Worm (Caenorhabditis elegans): ENCODE data around the gene sri-73.

Gene sri-73

DNA sequence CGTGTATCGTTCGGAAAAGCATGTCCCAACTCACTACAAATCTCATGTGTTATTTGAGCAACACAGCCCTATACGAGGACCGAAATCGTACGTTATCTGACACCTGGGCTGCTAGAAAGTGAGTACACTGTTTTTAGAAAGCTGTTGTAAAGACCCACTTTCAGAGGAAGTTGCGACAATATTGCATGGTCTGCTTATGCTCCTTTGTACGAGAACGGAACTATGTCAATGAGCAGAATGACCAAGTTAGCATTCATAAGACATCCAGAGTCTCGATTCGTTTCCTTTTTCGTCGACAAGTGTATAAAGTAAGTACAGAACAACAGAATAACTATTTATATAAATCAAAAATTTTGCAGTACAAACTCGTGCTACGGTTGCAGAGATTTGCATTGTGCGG is 11.0 kb upstream of the sri-73 start:
- TF ChIP-seq sma-3 (GFP tag; optimal IDR thresholded peaks at IDR 0.05) (no peak), nhr-6 (tag; optimal IDR thresholded peaks at IDR 0.05) (no peak), unc-55 (GFP tag; optimal IDR thresholded peaks at IDR 0.05) (no peak), nhr-23 (tag; optimal IDR thresholded peaks at IDR 0.05) (no peak), elt-3 (tag; optimal IDR thresholded peaks at IDR 0.05) (no peak), ZK546.5 (tag; optimal IDR thresholded peaks at IDR 0.05) (no peak)

DNA sequence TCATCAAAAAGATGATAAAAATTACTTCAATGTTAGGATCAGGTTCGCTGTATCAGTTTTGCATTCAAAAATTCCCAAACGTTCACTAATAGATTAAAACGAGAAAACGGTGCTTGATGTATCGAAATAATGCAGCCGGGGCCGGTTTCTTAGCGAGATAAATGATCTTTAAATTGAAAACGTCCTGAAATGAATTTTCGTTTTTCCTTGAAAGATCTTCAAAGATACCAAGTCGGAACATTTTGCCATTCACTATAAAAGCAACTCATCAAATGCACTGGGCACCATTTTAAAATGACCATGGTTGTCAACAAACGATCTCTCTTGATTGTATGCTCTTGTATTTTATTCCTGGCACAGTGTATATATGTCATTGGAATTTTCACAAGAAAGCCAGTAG is 10.2 kb upstream of the sri-73 start, which contains the start of gene K06H6.5:
Gene K06H6.5, plus strand, starts transcription at position 301 of the 400 bp plus-strand sequence.
- TF ChIP-seq nhr-6 (tag; optimal IDR thresholded peaks at IDR 0.05) (no peak), alr-1 (tag; optimal IDR thresholded peaks at IDR 0.05) (no peak), lin-39 (tag; optimal IDR thresholded peaks at IDR 0.05) (no peak), blmp-1 (tag; optimal IDR thresholded peaks at IDR 0.05; ENCODE audit: insufficient read depth) (no peak), ceh-16 (tag; optimal IDR thresholded peaks at IDR 0.05) (no peak), aly-2 (tag; optimal IDR thresholded peaks at IDR 0.05) (no peak), nhr-12 (tag; optimal IDR thresholded peaks at IDR 0.05) (no peak), mbf-1 (tag; optimal IDR thresholded peaks at IDR 0.05) (no peak), crh-2 (tag; optimal IDR thresholded peaks at IDR 0.05) (no peak), Y55F3AM.14 (GFP tag; optimal IDR thresholded peaks at IDR 0.05) (no peak), nhr-23 (tag; optimal IDR thresholded peaks at IDR 0.05) (no peak), ztf-11 (tag; optimal IDR thresholded peaks at IDR 0.05) (no peak), lsy-2 (tag; optimal IDR thresholded peaks at IDR 0.05) (no peak), elt-3 (tag; optimal IDR thresholded peaks at IDR 0.05) (no peak), nhr-21 (tag; optimal IDR thresholded peaks at IDR 0.05) (no peak), elt-1 (tag; optimal IDR thresholded peaks at IDR 0.05) (no peak), unc-55 (GFP tag; optimal IDR thresholded peaks at IDR 0.05) (no peak), ztf-1 (GFP tag; conservative IDR thresholded peaks at IDR 0.05) (no peak), lin-13 (GFP tag; optimal IDR thresholded peaks at IDR 0.05) (no peak)

ce11 chrV:574639-575038 is 8.8 kb upstream of the sri-73 start, which contains the start of gene C14C6.13:
Gene C14C6.13 (minus strand): TSS chrV:574739.
- TF ChIP-seq ceh-16 (tag; optimal IDR thresholded peaks at IDR 0.05) (no peak), snpc-4 (tag; optimal IDR thresholded peaks at IDR 0.05) (no peak), Y55F3AM.14 (GFP tag; optimal IDR thresholded peaks at IDR 0.05) (no peak), nhr-11 (tag; optimal IDR thresholded peaks at IDR 0.05) (no peak)

- no peak for TF ChIP-seq sma-3 (GFP tag; optimal IDR thresholded peaks at IDR 0.05)
- TF ChIP-seq blmp-1 (tag; optimal IDR thresholded peaks at IDR 0.05; ENCODE audit: insufficient read depth) = no peak
- no peak for TF ChIP-seq aly-2 (tag; optimal IDR thresholded peaks at IDR 0.05)
- TF ChIP-seq nhr-129 (tag; optimal IDR thresholded peaks at IDR 0.05) = no peak
- TF ChIP-seq ztf-11 (tag; optimal IDR thresholded peaks at IDR 0.05) = no peak
- TF ChIP-seq unc-39 (tag; optimal IDR thresholded peaks at IDR 0.05) = no peak
- no peak for TF ChIP-seq mdl-1 (tag; optimal IDR thresholded peaks at IDR 0.05)
- TF ChIP-seq peb-1 (tag; optimal IDR thresholded peaks at IDR 0.05) = no peak
- no peak for TF ChIP-seq nhr-21 (tag; optimal IDR thresholded peaks at IDR 0.05)
- no peak for TF ChIP-seq nhr-25 (tag; optimal IDR thresholded peaks at IDR 0.05)
- TF ChIP-seq elt-3 (tag; optimal IDR thresholded peaks at IDR 0.05) = no peak
These were observed 2.2 kb upstream of the sri-73 start, which contains the start of gene sri-72 for ce11 chrV:568105-568504. Gene sri-72 (minus strand): TSS chrV:568205.

DNA sequence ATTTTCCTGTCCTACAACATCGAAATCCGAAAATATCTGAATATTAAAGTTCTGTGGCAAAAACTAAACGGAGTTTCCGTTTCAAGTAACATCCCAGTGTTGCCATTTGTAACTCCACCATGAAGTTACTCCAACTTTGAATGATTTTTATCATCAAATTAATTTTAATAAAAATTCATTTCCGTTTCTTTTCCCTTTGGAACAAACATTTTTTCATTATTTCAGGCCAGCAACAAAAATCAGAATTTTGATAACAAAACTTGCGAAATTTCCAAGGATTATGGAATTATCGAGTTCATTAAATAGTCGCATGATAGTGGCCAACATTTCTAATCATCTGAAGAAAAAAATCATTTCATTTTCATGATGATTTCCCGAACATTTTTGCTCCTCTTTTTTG is 3.0 kb downstream of the sri-73 start, which contains the start of gene C14C6.2:
Gene C14C6.2, plus strand, starts transcription at position 301 of the 400 bp plus-strand sequence.
- no peak for TF ChIP-seq ztf-11 (tag; optimal IDR thresholded peaks at IDR 0.05)
- no peak for TF ChIP-seq nhr-77 (tag; optimal IDR thresholded peaks at IDR 0.05)
- no peak for TF ChIP-seq ztf-1 (GFP tag; conservative IDR thresholded peaks at IDR 0.05)
- no peak for TF ChIP-seq nhr-129 (tag; optimal IDR thresholded peaks at IDR 0.05)
- no peak for TF ChIP-seq unc-55 (GFP tag; optimal IDR thresholded peaks at IDR 0.05)
- no peak for TF ChIP-seq dmd-4 (tag; optimal IDR thresholded peaks at IDR 0.05)

ce11 chrV:559940-560339 is 5.9 kb downstream of the sri-73 start, which contains the start of gene srx-7:
Gene srx-7 (plus strand): TSS chrV:560195.
- no peak for TF ChIP-seq R02D3.7 (tag; optimal IDR thresholded peaks at IDR 0.05)
- no peak for TF ChIP-seq nhr-21 (tag; optimal IDR thresholded peaks at IDR 0.05)
- no peak for TF ChIP-seq nhr-11 (tag; optimal IDR thresholded peaks at IDR 0.05)
- no peak for TF ChIP-seq mab-5 (tag; optimal IDR thresholded peaks at IDR 0.05)
- TF ChIP-seq fos-1 (tag; optimal IDR thresholded peaks at IDR 0.05) = no peak
- TF ChIP-seq aly-2 (tag; optimal IDR thresholded peaks at IDR 0.05) = no peak
- no peak for TF ChIP-seq mbf-1 (tag; optimal IDR thresholded peaks at IDR 0.05)
- no peak for TF ChIP-seq ceh-82 (tag; optimal IDR thresholded peaks at IDR 0.05)
- no peak for TF ChIP-seq dmd-4 (tag; optimal IDR thresholded peaks at IDR 0.05)
- no peak for TF ChIP-seq sem-4 (tag; optimal IDR thresholded peaks at IDR 0.05)
- TF ChIP-seq nhr-77 (tag; optimal IDR thresholded peaks at IDR 0.05) = no peak
- TF ChIP-seq snpc-4 (tag; optimal IDR thresholded peaks at IDR 0.05) = no peak
- TF ChIP-seq nhr-10 (tag; optimal IDR thresholded peaks at IDR 0.05) = no peak

All from whole organism, L2 larva.